Worm (Caenorhabditis elegans) whole organism, L2 larva: ENCODE measurements around the gene dna-2.

Experiments used
- aly-2 ChIP-seq: fragments of 150-350 bp; optimal IDR thresholded peaks from 2 replicates; lab custom pipeline; 2014; ENCODE audit warnings: missing biosample characterization, missing genetic modification characterization
- nhr-12 ChIP-seq: fragments of 150-350 bp; optimal IDR thresholded peaks from 2 replicates; lab custom pipeline; 2014; ENCODE audit warnings: missing biosample characterization, missing genetic modification characterization
- nhr-25 ChIP-seq: fragments of 150-350 bp; sonication (generic microtip); optimal IDR thresholded peaks from 3 replicates; lab custom pipeline; 2014; ENCODE audit warnings: missing biosample characterization, missing genetic modification characterization

DNA sequence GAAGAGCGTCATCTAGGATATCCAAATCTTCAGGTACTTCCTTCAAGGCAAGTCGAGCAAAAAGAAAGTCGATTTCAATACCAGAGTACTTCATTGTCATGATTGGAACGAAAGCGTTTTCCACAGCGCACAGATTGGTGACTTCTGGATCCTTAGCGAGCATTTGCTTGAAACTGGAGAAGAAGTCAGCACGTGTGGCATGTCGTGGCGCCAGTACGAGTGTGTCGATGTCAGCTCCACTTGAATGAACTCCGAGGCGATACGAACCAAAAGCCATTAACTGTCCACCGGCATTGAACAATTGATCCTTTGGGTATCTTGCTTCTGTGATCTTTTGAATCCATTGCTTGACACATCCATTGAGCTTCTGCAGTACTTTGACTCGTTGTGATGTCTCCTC is 37.8 kb downstream of the dna-2 start:
- TF ChIP-seq nhr-12 (tag; lab: Kevin White, UChicago) (no peak), nhr-25 (tag; lab: Kevin White, UChicago) (no peak), aly-2 (tag; lab: Kevin White, UChicago) (no peak)
